Fruit fly (Drosophila melanogaster) whole organism, embryonic: Measurements from ENCODE around the gene Cad96Cb.

Experiments used
- Bteb2 ChIP-seq: fragments of 200-800 bp; sonication (Bioruptor generic); optimal IDR thresholded peaks from 2 replicates; lab custom pipeline; 2016; ENCODE audit warnings: missing biosample characterization, missing genetic modification characterization
- CG10321 ChIP-seq: fragments of 200-800 bp; sonication (Bioruptor generic); IDR thresholded peaks from 2 replicates; pipeline ENCODE4 v1.3.6; 2022; ENCODE audit warnings: missing biosample characterization, missing genetic modification characterization
- CG12219 ChIP-seq: fragments of 200-800 bp; sonication (Bioruptor generic); optimal IDR thresholded peaks from 3 replicates; lab custom pipeline; 2018; ENCODE audit warnings: missing biosample characterization, mild to moderate bottlenecking, missing genetic modification characterization
- CG12659 ChIP-seq: fragments of 200-800 bp; sonication (Bioruptor generic); optimal IDR thresholded peaks from 3 replicates; lab custom pipeline; 2017; ENCODE audit warnings: mild to moderate bottlenecking, missing biosample characterization, missing genetic modification reagents, missing genetic modification characterization
- CG13424 ChIP-seq: fragments of 200-800 bp; sonication (Bioruptor generic); optimal IDR thresholded peaks from 2 replicates; lab custom pipeline; 2019; ENCODE audit warnings: missing biosample characterization, mild to moderate bottlenecking, missing genetic modification characterization, moderate library complexity
- CG14441 ChIP-seq: fragments of 200-800 bp; sonication (Bioruptor generic); IDR thresholded peaks from 2 replicates; pipeline ENCODE4 v1.3.6; 2022; ENCODE audit warnings: missing biosample characterization, missing genetic modification characterization
- CG15269 ChIP-seq: fragments of 200-800 bp; sonication (Bioruptor generic); optimal IDR thresholded peaks from 2 replicates; lab custom pipeline; 2018; ENCODE audit warnings: missing biosample characterization, mild to moderate bottlenecking, missing genetic modification characterization, moderate library complexity
- CG15514 ChIP-seq: fragments of 200-800 bp; sonication (Bioruptor generic); optimal IDR thresholded peaks from 3 replicates; lab custom pipeline; 2017; ENCODE audit warnings: missing biosample characterization, missing genetic modification characterization, mild to moderate bottlenecking, moderate library complexity, missing genetic modification reagents
- CG1602 ChIP-seq: fragments of 200-800 bp; sonication (Bioruptor generic); optimal IDR thresholded peaks from 3 replicates; lab custom pipeline; 2016; ENCODE audit warnings: missing biosample characterization, missing genetic modification characterization
- CG17328 ChIP-seq: fragments of 200-800 bp; sonication (Bioruptor generic); IDR thresholded peaks from 2 replicates; pipeline ENCODE4 v1.3.6; 2022; ENCODE audit warnings: missing biosample characterization, missing genetic modification characterization
- CG17612 ChIP-seq: fragments of 200-800 bp; sonication (Bioruptor generic); IDR thresholded peaks from 2 replicates; pipeline ENCODE4 v1.3.6; 2022; ENCODE audit warnings: missing biosample characterization, missing genetic modification characterization
- CG1792 ChIP-seq: fragments of 200-800 bp; sonication (Bioruptor generic); optimal IDR thresholded peaks from 2 replicates; lab custom pipeline; 2016; ENCODE audit warnings: missing biosample characterization, missing genetic modification characterization
- CG18011 ChIP-seq: fragments of 200-800 bp; sonication (Bioruptor generic); optimal IDR thresholded peaks from 2 replicates; lab custom pipeline; 2017; ENCODE audit warnings: missing biosample characterization, missing genetic modification characterization, mild to moderate bottlenecking, moderate library complexity, missing genotype
- CG2129 ChIP-seq: fragments of 200-800 bp; sonication (Bioruptor generic); IDR thresholded peaks from 2 replicates; pipeline ENCODE4 v1.3.6; 2022; ENCODE audit warnings: missing biosample characterization, missing genetic modification characterization; ENCODE audit not compliant: partially characterized antibody
- CG2199 ChIP-seq: fragments of 200-800 bp; sonication (Bioruptor generic); IDR thresholded peaks from 3 replicates; pipeline ENCODE4 v1.3.6; 2022; ENCODE audit warnings: missing biosample characterization, missing genetic modification characterization
- CG31441 ChIP-seq: fragments of 200-800 bp; sonication (Bioruptor generic); IDR thresholded peaks from 2 replicates; pipeline ENCODE4 v1.3.6; 2022; ENCODE audit warnings: missing biosample characterization, missing genetic modification characterization
- CG32772 ChIP-seq: fragments of 200-800 bp; sonication (Bioruptor generic); IDR thresholded peaks from 2 replicates; pipeline ENCODE4 v1.3.6; 2022; ENCODE audit warnings: missing biosample characterization, missing genetic modification characterization
- CG3407 ChIP-seq: fragments of 200-800 bp; sonication (Bioruptor generic); optimal IDR thresholded peaks from 2 replicates; lab custom pipeline; 2018; ENCODE audit warnings: missing biosample characterization, mild to moderate bottlenecking, missing genetic modification characterization
- CG3838 ChIP-seq: fragments of 200-800 bp; sonication (Bioruptor generic); optimal IDR thresholded peaks from 3 replicates; lab custom pipeline; 2016; ENCODE audit warnings: missing biosample characterization, missing genetic modification characterization
- CG43689 ChIP-seq: fragments of 200-800 bp; sonication (Bioruptor generic); IDR thresholded peaks from 2 replicates; pipeline ENCODE4 v1.3.6; 2022; ENCODE audit warnings: missing biosample characterization, missing genetic modification characterization
- CG4730 ChIP-seq: fragments of 200-800 bp; sonication (Bioruptor generic); IDR thresholded peaks from 2 replicates; pipeline ENCODE4 v1.3.6; 2022; ENCODE audit warnings: missing biosample characterization, missing genetic modification characterization
- CG7928 ChIP-seq: fragments of 200-800 bp; sonication (Bioruptor generic); optimal IDR thresholded peaks from 2 replicates; lab custom pipeline; 2017; ENCODE audit warnings: missing biosample characterization, mild to moderate bottlenecking, missing genetic modification characterization
- CG8359 ChIP-seq: fragments of 200-800 bp; sonication (Bioruptor generic); optimal IDR thresholded peaks from 2 replicates; lab custom pipeline; 2017; ENCODE audit warnings: missing biosample characterization, mild to moderate bottlenecking, missing genetic modification characterization, borderline replicate concordance
- CG8944 ChIP-seq: fragments of 200-800 bp; sonication (Bioruptor generic); optimal IDR thresholded peaks from 3 replicates; lab custom pipeline; 2016; ENCODE audit warnings: missing biosample characterization, missing genetic modification characterization
- CTCF ChIP-seq: fragments of 200-800 bp; sonication (Bioruptor generic); optimal IDR thresholded peaks from 2 replicates; lab custom pipeline; 2017; ENCODE audit warnings: missing biosample characterization, mild to moderate bottlenecking, missing genetic modification characterization, moderate library complexity
- D19A ChIP-seq: fragments of 200-800 bp; optimal IDR thresholded peaks from 3 replicates; lab custom pipeline; 2019; ENCODE audit warnings: missing biosample characterization, mild to moderate bottlenecking, missing genetic modification characterization, moderate library complexity
- Doc2 ChIP-seq: fragments of 200-800 bp; sonication (Bioruptor generic); IDR thresholded peaks from 2 replicates; pipeline ENCODE4 v1.3.6; 2022; ENCODE audit warnings: missing biosample characterization, missing genetic modification characterization
- ERR ChIP-seq: fragments of 200-800 bp; sonication (Bioruptor generic); optimal IDR thresholded peaks from 2 replicates; lab custom pipeline; 2016; ENCODE audit warnings: missing biosample characterization, missing genetic modification characterization
- Fer3 ChIP-seq: fragments of 200-800 bp; sonication (Bioruptor generic); optimal IDR thresholded peaks from 2 replicates; lab custom pipeline; 2018; ENCODE audit warnings: missing biosample characterization, mild to moderate bottlenecking, missing genetic modification characterization, moderate library complexity
- Gug ChIP-seq: fragments of 200-800 bp; sonication (Bioruptor generic); IDR thresholded peaks from 4 replicates; pipeline ENCODE4 v1.3.6; 2022; ENCODE audit warnings: missing biosample characterization, missing genetic modification characterization
- MTF-1 ChIP-seq: fragments of 200-800 bp; sonication (Bioruptor generic); optimal IDR thresholded peaks from 2 replicates; lab custom pipeline; 2018; ENCODE audit warnings: missing biosample characterization, mild to moderate bottlenecking, missing genetic modification characterization, borderline replicate concordance
- NC2β ChIP-seq: fragments of 200-800 bp; sonication (Bioruptor generic); optimal IDR thresholded peaks from 2 replicates; lab custom pipeline; 2016; ENCODE audit warnings: missing biosample characterization, missing genetic modification characterization
- Xbp1 ChIP-seq: fragments of 200-800 bp; sonication (Bioruptor generic); optimal IDR thresholded peaks from 3 replicates; lab custom pipeline; 2016; ENCODE audit warnings: missing biosample characterization, mild to moderate bottlenecking, missing genetic modification characterization
- ase ChIP-seq: fragments of 200-800 bp; sonication (Bioruptor generic); IDR thresholded peaks from 3 replicates; pipeline ENCODE4 v1.3.6; 2022; ENCODE audit warnings: missing biosample characterization, missing genetic modification characterization
- bowl ChIP-seq: fragments of 200-800 bp; sonication (Bioruptor generic); IDR thresholded peaks from 2 replicates; pipeline ENCODE4 v1.3.6; 2022; ENCODE audit warnings: missing biosample characterization, missing genetic modification characterization
- dan ChIP-seq: fragments of 200-800 bp; sonication (Bioruptor generic); IDR thresholded peaks from 2 replicates; pipeline ENCODE4 v1.3.6; 2022; ENCODE audit warnings: missing biosample characterization, missing genetic modification characterization
- eyg ChIP-seq: fragments of 200-800 bp; sonication (Bioruptor generic); optimal IDR thresholded peaks from 3 replicates; lab custom pipeline; 2016; ENCODE audit warnings: missing biosample characterization, missing genetic modification characterization
- fd64A ChIP-seq: fragments of 200-800 bp; sonication (Bioruptor generic); optimal IDR thresholded peaks from 3 replicates; lab custom pipeline; 2018; ENCODE audit warnings: missing biosample characterization, mild to moderate bottlenecking, missing genetic modification characterization
- fu2 ChIP-seq: fragments of 200-800 bp; sonication (Bioruptor generic); optimal IDR thresholded peaks from 2 replicates; lab custom pipeline; 2016; ENCODE audit warnings: missing biosample characterization, missing genetic modification characterization
- gem ChIP-seq: fragments of 200-800 bp; sonication (Bioruptor generic); optimal IDR thresholded peaks from 2 replicates; lab custom pipeline; 2019; ENCODE audit warnings: missing biosample characterization, mild to moderate bottlenecking, missing genetic modification characterization, moderate library complexity
- grn ChIP-seq: fragments of 200-800 bp; sonication (Bioruptor generic); optimal IDR thresholded peaks from 3 replicates; lab custom pipeline; 2017; ENCODE audit warnings: missing biosample characterization, missing genetic modification characterization
- gsb ChIP-seq: fragments of 200-800 bp; sonication (Bioruptor generic); IDR thresholded peaks from 2 replicates; pipeline ENCODE4 v1.3.6; 2022; ENCODE audit warnings: missing biosample characterization, missing genetic modification characterization
- ham ChIP-seq: fragments of 200-800 bp; sonication (Bioruptor generic); IDR thresholded peaks from 2 replicates; pipeline ENCODE4 v1.3.6; 2022; ENCODE audit warnings: missing biosample characterization, missing genetic modification characterization
- mld ChIP-seq: fragments of 200-800 bp; sonication (Bioruptor generic); IDR thresholded peaks from 3 replicates; pipeline ENCODE4 v1.3.6; 2022; ENCODE audit warnings: missing biosample characterization, missing genetic modification characterization; ENCODE audit not compliant: partially characterized antibody
- pros ChIP-seq: fragments of 200-800 bp; sonication (Bioruptor generic); optimal IDR thresholded peaks from 3 replicates; lab custom pipeline; 2019; ENCODE audit warnings: missing biosample characterization, mild to moderate bottlenecking, missing genetic modification characterization, moderate library complexity
- row ChIP-seq: fragments of 200-800 bp; sonication (Bioruptor generic); IDR thresholded peaks from 3 replicates; pipeline ENCODE4 v1.3.6; 2022; ENCODE audit warnings: missing biosample characterization, missing genetic modification characterization
- slou ChIP-seq: fragments of 200-800 bp; sonication (Bioruptor generic); optimal IDR thresholded peaks from 3 replicates; lab custom pipeline; 2016; ENCODE audit warnings: missing biosample characterization, missing genetic modification characterization
- sqz ChIP-seq: fragments of 200-800 bp; sonication (Bioruptor generic); optimal IDR thresholded peaks from 3 replicates; lab custom pipeline; 2018; ENCODE audit warnings: missing biosample characterization, mild to moderate bottlenecking, missing genetic modification characterization
- tna ChIP-seq: fragments of 200-800 bp; sonication (Bioruptor generic); IDR thresholded peaks from 2 replicates; pipeline ENCODE4 v1.3.6; 2022; ENCODE audit warnings: missing biosample characterization, missing genetic modification characterization; ENCODE audit not compliant: partially characterized antibody
- tx ChIP-seq: fragments of 200-800 bp; sonication (Bioruptor generic); optimal IDR thresholded peaks from 2 replicates; lab custom pipeline; 2016; ENCODE audit warnings: missing biosample characterization, missing genetic modification characterization

The Cad96Cb gene

DNA sequence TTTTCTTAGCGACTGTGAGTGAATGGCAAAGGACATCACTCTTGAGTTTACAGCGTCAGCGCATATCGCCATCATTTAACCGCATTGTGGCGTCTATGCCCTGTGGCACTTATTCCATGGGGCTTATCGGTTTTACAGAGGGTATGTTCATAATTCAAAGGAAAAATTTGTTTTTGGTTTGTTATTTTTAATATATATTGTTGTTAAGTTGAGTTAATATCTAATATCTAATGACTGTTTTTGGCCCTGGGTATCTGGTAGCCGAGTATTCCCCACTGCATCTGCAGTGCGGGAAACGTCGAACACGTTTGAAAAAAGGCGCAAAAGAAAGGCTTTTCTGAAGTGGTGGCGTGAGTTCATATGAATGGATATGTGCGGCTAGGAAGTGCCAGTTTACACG is 53.6 kb downstream of the Cad96Cb start (continued):
- TF ChIP-seq Gug (GFP tag; lab: Robert Waterston, UW) (0 out of 4 replicates have a peak, but pooled peaks have one; percentile 15), eyg (GFP tag; lab: Kevin White, UChicago) (no peak), CG15269 (peak; percentile 57), CG2199 (no peak), CG31441 (GFP tag; lab: Robert Waterston, UW) (peak; percentile 65), CG3407 (GFP tag; lab: Kevin White, UChicago) (peak; percentile 35), Doc2 (GFP tag; lab: Robert Waterston, UW) (peak; percentile 19; the same call in 1 of the 2 replicates), bowl (GFP tag; lab: Robert Waterston, UW) (no peak), CG18011 (GFP tag; lab: Kevin White, UChicago) (no peak)

DNA sequence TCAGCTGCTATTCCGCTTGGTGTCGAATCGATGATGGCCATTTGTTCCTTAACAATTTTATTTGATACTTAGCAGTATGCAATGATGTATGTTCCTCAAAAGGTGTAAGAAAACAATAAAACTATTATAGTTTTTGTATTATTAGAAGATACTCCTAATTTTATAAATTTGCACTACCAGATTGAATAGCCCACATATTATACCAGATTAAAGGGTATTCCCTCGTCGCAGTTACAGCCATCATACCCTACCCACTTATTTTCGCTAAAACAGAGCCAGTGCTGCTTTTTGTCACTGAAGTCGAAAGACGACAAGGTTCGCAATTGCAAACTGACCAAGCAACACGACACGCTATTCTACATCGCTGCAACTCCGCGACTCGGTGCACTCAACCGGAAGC is 54.7 kb downstream of the Cad96Cb start:
- TF ChIP-seq CG17328 (GFP tag; lab: Robert Waterston, UW) (no peak), CG14441 (GFP tag; lab: Robert Waterston, UW) (no peak), dan (no peak), MTF-1 (no peak), D19A (tag; lab: Kevin White, UChicago) (peak; percentile 67)

dm6 chr3R:25176517-25176916 is 55.6 kb downstream of the Cad96Cb start:
- TF ChIP-seq CG15514 (GFP tag; lab: Kevin White, UChicago) (no peak), pros (GFP tag; lab: Kevin White, UChicago) (no peak), NC2β (GFP tag; lab: Kevin White, UChicago) (no peak), CG10321 (no peak), CG13424 (no peak), mld (GFP tag; lab: Robert Waterston, UW) (no peak), tx (GFP tag; lab: Kevin White, UChicago) (no peak), Xbp1 (GFP tag; lab: Kevin White, UChicago) (no peak), ham (GFP tag; lab: Robert Waterston, UW) (no peak), CG7928 (GFP tag; lab: Kevin White, UChicago) (no peak), slou (no peak), grn (no peak), CG43689 (GFP tag; lab: Robert Waterston, UW) (no peak), CG2129 (GFP tag; lab: Robert Waterston, UW) (no peak), CG3838 (GFP tag; lab: Kevin White, UChicago) (no peak), sqz (no peak), CG1792 (GFP tag; lab: Kevin White, UChicago) (no peak), Fer3 (tag; lab: Kevin White, UChicago) (no peak), CG8944 (GFP tag; lab: Kevin White, UChicago) (no peak), fd64A (GFP tag; lab: Kevin White, UChicago) (no peak), CG32772 (GFP tag; lab: Robert Waterston, UW) (no peak), CG8359 (GFP tag; lab: Kevin White, UChicago) (no peak), Doc2 (GFP tag; lab: Robert Waterston, UW) (no peak), fu2 (no peak), tna (GFP tag; lab: Robert Waterston, UW) (no peak), Bteb2 (GFP tag; lab: Kevin White, UChicago) (no peak), gsb (GFP tag; lab: Robert Waterston, UW) (no peak), CG17612 (GFP tag; lab: Robert Waterston, UW) (no peak), CG12659 (GFP tag; lab: Kevin White, UChicago) (no peak), CG1602 (GFP tag; lab: Kevin White, UChicago) (no peak), CG4730 (GFP tag; lab: Robert Waterston, UW) (no peak), gem (peak; percentile 31), row (GFP tag; lab: Robert Waterston, UW) (peak; percentile 51), ERR (GFP tag; lab: Kevin White, UChicago) (no peak), CG12219 (GFP tag; lab: Kevin White, UChicago) (no peak), ase (GFP tag; lab: Robert Waterston, UW) (0 out of 3 replicates have a peak, but pooled peaks have one; percentile 26), CTCF (GFP tag; lab: Kevin White, UChicago) (no peak)
